Worm (Caenorhabditis elegans) whole organism, midembryonic: ENCODE measurements around the gene M05D6.2.
A peak's percentile ranks its signal among the peaks of the same experiment; 100 is the strongest.

Experiments
- T22C8.4 ChIP-seq: fragments of 200-800 bp; sonication (Bioruptor generic); IDR thresholded peaks from 2 replicates; pipeline ENCODE4 v1.3.6; 2022; ENCODE audit warnings: missing genetic modification characterization, missing compliant biosample characterization
- cog-1 ChIP-seq: sonication (generic microtip); optimal IDR thresholded peaks from 2 replicates; lab custom pipeline; 2016; ENCODE audit warnings: missing genetic modification characterization, missing compliant biosample characterization
- flt-1 ChIP-seq: fragments of 200-800 bp; sonication (Bioruptor generic); IDR thresholded peaks from 2 replicates; pipeline ENCODE4 v1.3.6; 2022; ENCODE audit warnings: missing genetic modification characterization, missing compliant biosample characterization
- klf-2 ChIP-seq: fragments of 200-800 bp; sonication (Bioruptor generic); conservative IDR thresholded peaks from 2 replicates; pipeline ENCODE4 v1.3.6; 2022; ENCODE audit warnings: missing genetic modification reagents, missing genetic modification characterization, missing compliant biosample characterization
- med-1 ChIP-seq: sonication (generic microtip); optimal IDR thresholded peaks from 2 replicates; lab custom pipeline; 2017; ENCODE audit warnings: missing genetic modification characterization, mild to moderate bottlenecking, missing compliant biosample characterization, antibody characterized with exemption, missing genetic modification reagents; ENCODE audit not compliant: insufficient read depth
- ref-1 ChIP-seq: fragments of 200-800 bp; sonication (Bioruptor generic); conservative IDR thresholded peaks from 2 replicates; pipeline ENCODE4 v1.3.6; 2022; ENCODE audit warnings: missing genetic modification reagents, missing genetic modification characterization, missing compliant biosample characterization
- tab-1 ChIP-seq: fragments of 200-800 bp; sonication (Bioruptor generic); IDR thresholded peaks from 2 replicates; pipeline ENCODE4 v1.3.6; 2022; ENCODE audit warnings: missing genetic modification characterization, missing compliant biosample characterization
- ztf-23 ChIP-seq: fragments of 200-800 bp; sonication (Bioruptor generic); IDR thresholded peaks from 2 replicates; pipeline ENCODE4 v1.3.6; 2022; ENCODE audit warnings: missing genetic modification reagents, missing genetic modification characterization, missing compliant biosample characterization
- ztf-29 ChIP-seq: fragments of 200-800 bp; sonication (Bioruptor generic); IDR thresholded peaks from 2 replicates; pipeline ENCODE4 v1.3.6; 2022; ENCODE audit warnings: missing genetic modification reagents, missing genetic modification characterization, missing compliant biosample characterization

The M05D6.2 gene

DNA sequence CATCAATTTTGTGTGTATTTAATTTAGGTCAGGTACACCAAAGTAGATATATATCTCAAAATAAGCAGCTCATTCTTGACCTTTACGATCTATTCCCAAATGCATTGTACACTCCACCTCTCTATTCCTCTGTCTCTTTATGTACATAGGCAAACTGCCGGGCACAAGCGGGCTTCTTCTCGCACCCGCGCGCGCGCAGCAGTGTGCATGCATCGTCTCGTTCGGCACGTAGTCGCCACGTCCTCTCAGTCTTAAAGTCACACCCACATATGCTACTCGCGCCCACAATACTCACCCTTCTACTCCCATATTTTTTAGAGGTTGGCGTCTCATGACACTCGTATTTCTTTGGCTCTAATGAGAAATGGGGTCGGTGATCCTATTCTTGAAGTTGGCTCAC is 16.5 kb upstream of the M05D6.2 start:
- no peak for TF ChIP-seq cog-1 (tag; lab: Kevin White, UChicago)
- no peak for TF ChIP-seq flt-1 (GFP tag; lab: Robert Waterston, UW)
- no peak for TF ChIP-seq med-1 (GFP tag; lab: Kevin White, UChicago)
- TF ChIP-seq ref-1 (GFP tag; lab: Robert Waterston, UW): no peak
- no peak for TF ChIP-seq klf-2
- TF ChIP-seq T22C8.4: no peak
- TF ChIP-seq ztf-29 (GFP tag; lab: Robert Waterston, UW): no peak
- TF ChIP-seq ztf-23: no peak
- TF ChIP-seq tab-1 (GFP tag; lab: Robert Waterston, UW): no peak

DNA sequence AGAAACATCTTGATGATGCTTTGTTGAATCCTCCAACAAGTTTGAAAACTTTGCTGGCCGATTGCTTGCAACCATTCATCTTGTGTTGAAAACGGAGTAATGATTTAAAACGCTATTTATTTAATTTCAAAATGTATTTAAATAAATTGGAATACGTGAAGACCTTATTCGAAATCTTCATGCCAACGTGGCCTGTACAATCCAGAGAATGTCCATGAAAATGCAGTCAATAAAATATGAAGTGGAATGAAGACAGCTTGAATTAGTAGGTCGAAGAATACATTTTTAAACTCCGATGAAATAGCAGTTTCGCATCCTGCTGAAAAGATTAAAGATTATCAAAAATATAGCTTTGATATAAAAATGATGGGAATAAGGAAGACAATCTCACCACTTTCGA is 13.4 kb upstream of the M05D6.2 start, which contains the start of gene F22B5.5:
TSS of gene F22B5.5 (minus strand) at position 101 of the 400 bp plus-strand sequence.
- no peak for TF ChIP-seq tab-1 (GFP tag; lab: Robert Waterston, UW)
- TF ChIP-seq ref-1 (GFP tag; lab: Robert Waterston, UW): no peak
- no peak for TF ChIP-seq flt-1 (GFP tag; lab: Robert Waterston, UW)
- no peak for TF ChIP-seq med-1 (GFP tag; lab: Kevin White, UChicago)
- TF ChIP-seq T22C8.4: no peak
- no peak for TF ChIP-seq ztf-29 (GFP tag; lab: Robert Waterston, UW)
- no peak for TF ChIP-seq ztf-23
- TF ChIP-seq cog-1 (tag; lab: Kevin White, UChicago): no peak
- no peak for TF ChIP-seq klf-2

DNA sequence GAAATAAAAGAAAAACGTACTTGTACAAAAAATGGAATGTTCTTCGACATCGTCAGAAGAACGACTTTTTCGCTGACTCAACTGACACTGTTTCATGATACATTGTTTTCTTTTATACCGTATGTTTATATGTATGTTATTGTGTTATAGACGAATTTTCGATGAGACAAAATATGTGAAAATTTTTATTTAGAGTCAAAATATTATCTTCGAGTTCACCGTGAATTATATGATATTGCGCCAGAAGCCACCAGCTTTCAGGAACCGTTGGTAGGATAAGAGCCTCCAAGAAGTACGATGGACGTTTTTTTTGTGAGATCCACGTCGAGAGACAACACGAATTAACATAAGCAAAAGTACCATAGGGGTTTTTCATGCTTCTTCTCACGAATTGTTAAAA is 11.8 kb upstream of the M05D6.2 start, which contains the start of gene F22B5.6:
TSS of gene F22B5.6 (minus strand) at position 101 of the 400 bp plus-strand sequence.
- TF ChIP-seq ref-1 (GFP tag; lab: Robert Waterston, UW): no peak
- no peak for TF ChIP-seq klf-2
- TF ChIP-seq T22C8.4: no peak
- TF ChIP-seq flt-1 (GFP tag; lab: Robert Waterston, UW): no peak
- no peak for TF ChIP-seq tab-1 (GFP tag; lab: Robert Waterston, UW)
- TF ChIP-seq med-1 (GFP tag; lab: Kevin White, UChicago): no peak
- TF ChIP-seq ztf-23: no peak
- TF ChIP-seq cog-1 (tag; lab: Kevin White, UChicago): no peak
- TF ChIP-seq ztf-29 (GFP tag; lab: Robert Waterston, UW): no peak

DNA sequence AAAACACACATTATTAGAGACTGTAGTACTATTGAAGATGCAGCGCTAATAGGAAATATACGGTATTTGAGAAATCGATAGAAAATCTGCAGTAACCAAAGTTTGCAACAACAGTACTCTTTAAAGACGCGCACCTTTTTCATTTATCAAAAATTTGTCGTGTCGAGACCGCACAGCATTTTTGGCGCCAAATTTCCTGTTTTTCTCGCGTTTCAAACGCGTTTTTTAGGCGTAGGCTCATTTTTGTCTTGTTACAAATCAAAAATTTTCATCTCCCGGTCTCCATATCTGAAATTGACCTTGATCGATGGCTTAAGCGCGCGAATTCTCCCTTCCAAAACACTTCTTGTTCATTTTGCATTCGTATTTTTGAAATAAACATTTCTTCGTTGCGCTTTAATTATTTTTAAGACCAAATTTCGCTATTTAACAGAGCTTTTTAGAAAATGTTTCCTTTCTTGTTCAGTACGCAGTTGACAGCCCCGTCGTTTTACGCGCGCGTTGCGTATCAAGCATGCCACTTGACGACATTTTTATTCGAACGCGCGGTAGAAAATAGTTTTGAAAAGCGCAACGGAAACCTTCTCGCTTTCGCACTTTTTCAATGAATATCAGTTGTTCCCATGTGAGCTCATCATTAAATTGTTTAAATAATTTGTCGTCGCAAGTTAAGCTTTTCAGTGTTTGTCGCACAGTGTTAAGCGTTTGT is 11.1 kb upstream of the M05D6.2 start:
- no peak for TF ChIP-seq flt-1 (GFP tag; lab: Robert Waterston, UW)
- TF ChIP-seq ztf-23: no peak
- no peak for TF ChIP-seq cog-1 (tag; lab: Kevin White, UChicago)
- no peak for TF ChIP-seq tab-1 (GFP tag; lab: Robert Waterston, UW)
- no peak for TF ChIP-seq ref-1 (GFP tag; lab: Robert Waterston, UW)
- TF ChIP-seq T22C8.4: no peak
- no peak for TF ChIP-seq med-1 (GFP tag; lab: Kevin White, UChicago)
- no peak for TF ChIP-seq klf-2
- no peak for TF ChIP-seq ztf-29 (GFP tag; lab: Robert Waterston, UW)

DNA sequence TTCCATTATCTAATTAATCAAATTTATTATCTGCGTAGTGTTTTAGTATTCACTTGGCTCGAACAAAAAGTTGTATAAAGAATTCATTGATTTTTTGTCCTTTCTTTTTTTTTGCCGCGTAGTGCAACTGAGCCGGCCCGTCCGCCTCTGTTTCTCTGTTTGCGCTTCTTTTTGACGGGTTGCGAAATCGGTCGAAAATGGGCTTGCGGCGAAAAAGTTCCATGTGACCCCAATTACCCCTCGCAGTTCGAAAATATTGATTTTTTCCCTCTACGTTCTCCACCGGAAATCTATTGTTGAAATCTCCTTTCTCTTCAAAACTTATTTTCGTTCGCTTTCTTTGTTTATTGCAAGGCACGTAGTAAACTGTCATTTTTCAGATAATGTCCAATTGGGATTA is 10.5 kb upstream of the M05D6.2 start, which contains the start of gene zyg-9:
TSS of gene zyg-9 (plus strand) at position 381 of the 400 bp plus-strand sequence.
- TF ChIP-seq ref-1 (GFP tag; lab: Robert Waterston, UW) (no peak), T22C8.4 (0 out of 2 replicates have a peak, but pooled peaks have one; percentile 14)

DNA sequence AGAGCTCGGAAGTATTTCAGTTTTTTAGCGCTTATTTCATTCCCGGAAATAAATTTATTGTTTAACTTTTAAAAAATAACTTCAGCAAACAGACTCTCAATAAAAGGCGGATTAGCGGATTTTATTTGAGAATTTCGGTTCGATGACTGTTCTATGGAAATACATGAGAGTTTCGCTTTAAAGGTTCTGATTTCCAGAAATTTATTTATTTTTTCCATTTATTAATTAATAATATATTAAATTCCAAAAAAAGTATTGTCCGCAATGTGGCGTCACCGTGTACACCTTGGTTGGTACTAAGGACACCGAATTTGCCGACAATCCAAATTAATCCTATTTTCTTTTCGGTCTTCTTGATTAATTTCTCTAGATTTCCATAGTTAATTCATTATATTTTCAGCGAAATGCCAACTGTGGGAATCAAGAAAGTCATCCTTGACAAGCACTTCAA is 3.4 kb upstream of the M05D6.2 start, which contains the start of gene fars-3:
TSS of gene fars-3 (plus strand) at position 401 of the 451 bp plus-strand sequence.
- TF ChIP-seq flt-1 (GFP tag; lab: Robert Waterston, UW) (0 out of 2 replicates have a peak, but pooled peaks have one; percentile 49), ztf-29 (GFP tag; lab: Robert Waterston, UW) (no peak), cog-1 (tag; lab: Kevin White, UChicago) (no peak)

DNA sequence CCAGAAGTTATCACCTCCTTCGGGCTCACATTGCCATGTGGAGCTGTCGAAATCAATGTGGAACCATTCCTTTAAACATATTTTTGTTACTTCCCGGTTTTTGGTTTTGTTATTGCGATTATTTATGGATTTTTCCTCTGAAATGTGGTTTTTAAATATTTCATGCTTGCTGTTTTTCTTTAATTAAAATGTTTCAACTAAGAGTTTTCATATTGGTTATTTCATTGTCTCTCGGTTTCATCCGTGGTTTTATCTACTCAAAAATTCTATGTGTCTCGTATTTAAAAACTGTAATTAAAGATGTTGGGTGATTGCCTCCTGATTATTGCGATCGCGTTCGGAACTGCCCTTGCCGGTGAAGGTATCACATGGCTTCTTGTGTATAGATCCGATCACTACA is 1.0 kb upstream of the M05D6.2 start, which contains the start of gene F22B5.10:
TSS of gene F22B5.10 (plus strand) at position 301 of the 400 bp plus-strand sequence.
- TF ChIP-seq cog-1 (tag; lab: Kevin White, UChicago): no peak
- no peak for TF ChIP-seq tab-1 (GFP tag; lab: Robert Waterston, UW)
- TF ChIP-seq klf-2: no peak
- no peak for TF ChIP-seq ztf-23
- no peak for TF ChIP-seq ztf-29 (GFP tag; lab: Robert Waterston, UW)
- no peak for TF ChIP-seq T22C8.4
- TF ChIP-seq med-1 (GFP tag; lab: Kevin White, UChicago): no peak
- no peak for TF ChIP-seq flt-1 (GFP tag; lab: Robert Waterston, UW)
- TF ChIP-seq ref-1 (GFP tag; lab: Robert Waterston, UW): no peak

DNA sequence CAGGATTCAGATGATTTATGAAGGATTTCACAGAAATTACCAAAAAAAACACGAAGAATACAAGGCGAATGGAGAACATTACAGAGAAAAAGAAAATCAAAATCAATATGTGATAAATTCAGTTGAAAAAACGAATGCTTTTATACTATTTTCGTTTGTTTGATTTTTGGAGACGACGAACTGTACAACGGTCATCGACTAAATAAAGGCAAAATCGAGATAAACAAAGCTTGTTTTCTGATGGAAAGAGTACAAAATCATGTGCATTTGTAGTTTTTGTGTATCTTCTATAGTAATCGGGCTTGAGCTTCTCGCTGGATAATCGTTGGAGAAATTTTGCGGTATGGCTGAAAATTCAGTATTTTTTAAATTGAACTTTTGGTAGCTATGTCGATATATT is 3.2 kb downstream of the M05D6.2 start, which contains the start of gene M05D6.8:
TSS of gene M05D6.8 (minus strand) at position 101 of the 400 bp plus-strand sequence.
- TF ChIP-seq cog-1 (tag; lab: Kevin White, UChicago) (no peak), med-1 (GFP tag; lab: Kevin White, UChicago) (no peak), ztf-29 (GFP tag; lab: Robert Waterston, UW) (no peak)

DNA sequence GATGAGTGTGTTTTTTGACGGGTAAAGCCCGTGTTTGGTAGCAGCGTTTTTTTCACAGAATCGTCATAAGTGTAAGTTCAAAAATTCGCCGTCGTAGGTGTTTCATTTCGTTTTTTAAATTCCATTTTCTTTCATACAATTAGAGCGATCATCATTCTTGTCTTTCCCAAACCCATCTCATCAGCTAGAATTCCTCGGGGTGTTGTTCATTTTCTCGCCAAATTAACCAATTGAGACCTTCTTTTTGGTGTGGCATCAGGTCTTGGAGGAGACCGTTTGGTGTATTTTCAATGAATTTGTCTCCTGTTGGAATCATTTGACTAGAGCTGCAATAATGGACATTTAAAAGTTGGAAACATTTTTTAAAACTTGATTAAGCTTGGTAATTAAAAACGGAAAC is 5.0 kb downstream of the M05D6.2 start:
- TF ChIP-seq med-1 (GFP tag; lab: Kevin White, UChicago): no peak
- TF ChIP-seq klf-2: no peak
- no peak for TF ChIP-seq ztf-23
- no peak for TF ChIP-seq tab-1 (GFP tag; lab: Robert Waterston, UW)
- no peak for TF ChIP-seq ref-1 (GFP tag; lab: Robert Waterston, UW)
- TF ChIP-seq flt-1 (GFP tag; lab: Robert Waterston, UW): no peak
- no peak for TF ChIP-seq ztf-29 (GFP tag; lab: Robert Waterston, UW)
- no peak for TF ChIP-seq T22C8.4
- TF ChIP-seq cog-1 (tag; lab: Kevin White, UChicago): no peak
